Worm (Caenorhabditis elegans) whole organism, late embryonic: ENCODE measurements around the gene chil-24.

Source experiments
- Y22D7AL.16 ChIP-seq: sonication (generic microtip); optimal IDR thresholded peaks from 2 replicates; lab custom pipeline; 2016; ENCODE audit warnings: missing genetic modification characterization, missing compliant biosample characterization
- ahr-1 ChIP-seq: sonication (generic microtip); optimal IDR thresholded peaks from 2 replicates; lab custom pipeline; 2016; ENCODE audit warnings: missing genetic modification characterization, missing compliant biosample characterization
- ama-1 ChIP-seq: fragments of 150-350 bp; optimal IDR thresholded peaks from 2 replicates; lab custom pipeline; 2014
- ceh-34 ChIP-seq: sonication (generic microtip); optimal IDR thresholded peaks from 2 replicates; lab custom pipeline; 2016; ENCODE audit warnings: mild to moderate bottlenecking, missing genetic modification characterization, missing compliant biosample characterization
- elt-2 ChIP-seq: sonication (generic microtip); optimal IDR thresholded peaks from 2 replicates; lab custom pipeline; 2016; ENCODE audit warnings: missing genetic modification reagents, missing genetic modification characterization, missing compliant biosample characterization
- fkh-10 ChIP-seq: fragments of 150-350 bp; optimal IDR thresholded peaks from 2 replicates; lab custom pipeline; 2014; ENCODE audit warnings: missing biosample characterization, missing genetic modification reagents, missing genetic modification characterization
- hlh-15 ChIP-seq: sonication (generic microtip); optimal IDR thresholded peaks from 2 replicates; lab custom pipeline; 2016; ENCODE audit warnings: missing genetic modification characterization, missing compliant biosample characterization
- hlh-30 ChIP-seq: sonication (generic microtip); optimal IDR thresholded peaks from 2 replicates; lab custom pipeline; 2017; ENCODE audit warnings: antibody characterized with exemption, missing genetic modification characterization, missing compliant biosample characterization; ENCODE audit not compliant: insufficient read depth
- nfya-1 ChIP-seq: sonication (generic microtip); optimal IDR thresholded peaks from 2 replicates; lab custom pipeline; 2017; ENCODE audit warnings: missing genetic modification characterization, mild to moderate bottlenecking, missing compliant biosample characterization, antibody characterized with exemption, moderate library complexity
- pha-4 ChIP-seq: fragments of 150-350 bp; optimal IDR thresholded peaks from 2 replicates; lab custom pipeline; 2018; ENCODE audit warnings: missing biosample characterization, missing genetic modification reagents, missing genetic modification characterization
- sox-2 ChIP-seq: fragments of 200-800 bp; sonication (Bioruptor generic); IDR thresholded peaks from 2 replicates; pipeline ENCODE4 v1.3.6; 2022; ENCODE audit warnings: missing genetic modification reagents, missing genetic modification characterization, missing compliant biosample characterization

ce11 chrII:3135293-3135692 lies 6.3 kb downstream of the chil-24 start:
- no peak for TF ChIP-seq fkh-10
- TF ChIP-seq elt-2 (tag; lab: Kevin White, UChicago): no peak
- TF ChIP-seq ahr-1 (tag; lab: Kevin White, UChicago): no peak
- no peak for TF ChIP-seq nfya-1 (tag; lab: Kevin White, UChicago)
- TF ChIP-seq hlh-30 (tag; lab: Kevin White, UChicago): no peak
- TF ChIP-seq pha-4 (tag; lab: Kevin White, UChicago): no peak
- no peak for TF ChIP-seq ceh-34 (tag; lab: Kevin White, UChicago)
- no peak for TF ChIP-seq Y22D7AL.16
- no peak for TF ChIP-seq hlh-15 (tag; lab: Kevin White, UChicago)
- no peak for TF ChIP-seq ama-1 (lab: Kevin White, UChicago)
- TF ChIP-seq sox-2 (GFP tag; lab: Robert Waterston, UW): no peak
